Fruit fly (Drosophila melanogaster) whole organism, embryonic: ENCODE data around the gene PNPase.

Source experiments
- CG10267 ChIP-seq: fragments of 200-800 bp; sonication (Bioruptor generic); optimal IDR thresholded peaks from 2 replicates; lab custom pipeline; 2018; ENCODE audit warnings: missing biosample characterization, mild to moderate bottlenecking, missing genetic modification characterization, moderate library complexity
- Dref ChIP-seq: fragments of 200-800 bp; sonication (Bioruptor generic); IDR thresholded peaks from 2 replicates; pipeline ENCODE4 v1.3.6; 2022; ENCODE audit warnings: missing biosample characterization, missing genetic modification characterization
- Nf-YC ChIP-seq: fragments of 200-800 bp; optimal IDR thresholded peaks from 3 replicates; lab custom pipeline; 2019; ENCODE audit warnings: missing biosample characterization, mild to moderate bottlenecking, missing genetic modification characterization, moderate library complexity

DNA sequence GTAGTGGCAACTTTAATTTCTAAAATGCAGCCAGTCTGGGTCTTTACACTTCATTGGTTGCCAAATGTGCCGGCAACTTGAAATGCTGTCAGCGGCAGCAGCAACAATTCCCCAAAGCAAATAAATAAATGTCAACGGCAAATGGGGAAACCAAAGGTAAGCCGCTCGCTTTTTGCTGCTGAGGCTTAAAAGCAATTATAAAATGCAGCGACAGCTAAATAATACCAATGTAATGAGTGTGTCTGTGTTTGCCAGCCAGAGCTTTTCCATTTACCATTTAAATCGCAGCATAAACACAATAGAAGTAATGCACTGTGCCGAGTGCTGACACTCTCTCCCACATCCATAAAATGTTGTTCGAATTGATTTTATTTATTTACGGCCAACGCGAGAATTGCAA, 35.3 kb upstream of the PNPase start:
- no peak for TF ChIP-seq CG10267 (tag; lab: Kevin White, UChicago)
- TF ChIP-seq Dref (GFP tag; lab: Robert Waterston, UW): no peak
- TF ChIP-seq Nf-YC: no peak
